Worm (Caenorhabditis elegans) whole organism, L1 larva: ENCODE measurements around the gene T27F7.12.

Source experiments
- C16A3.4 ChIP-seq: fragments of 150-350 bp; optimal IDR thresholded peaks from 2 replicates; lab custom pipeline; 2014; ENCODE audit warnings: missing biosample characterization, missing genetic modification characterization
- C34B4.2 ChIP-seq: sonication (generic microtip); optimal IDR thresholded peaks from 2 replicates; lab custom pipeline; 2017; ENCODE audit warnings: mild to moderate bottlenecking, missing genetic modification characterization, missing compliant biosample characterization
- alr-1 ChIP-seq: fragments of 200-800 bp; sonication (Bioruptor generic); optimal IDR thresholded peaks from 2 replicates; lab custom pipeline; 2018; ENCODE audit warnings: borderline replicate concordance, mild to moderate bottlenecking, missing genetic modification characterization, missing compliant biosample characterization
- aly-2 ChIP-seq: fragments of 150-350 bp; optimal IDR thresholded peaks from 2 replicates; lab custom pipeline; 2014; ENCODE audit warnings: missing biosample characterization, missing genetic modification characterization
- blmp-1 ChIP-seq: fragments of 150-350 bp; optimal IDR thresholded peaks from 2 replicates; lab custom pipeline; 2014; ENCODE audit warnings: missing biosample characterization, missing genetic modification characterization
- ceh-63 ChIP-seq: fragments of 200-800 bp; sonication (Bioruptor generic); optimal IDR thresholded peaks from 2 replicates; lab custom pipeline; 2018; ENCODE audit warnings: mild to moderate bottlenecking, missing genetic modification characterization, missing compliant biosample characterization
- ceh-8 ChIP-seq: fragments of 200-800 bp; sonication (Bioruptor generic); optimal IDR thresholded peaks from 2 replicates; lab custom pipeline; 2018; ENCODE audit warnings: mild to moderate bottlenecking, missing genetic modification characterization, moderate library complexity, missing compliant biosample characterization
- ceh-88 ChIP-seq: fragments of 200-800 bp; sonication (Bioruptor generic); IDR thresholded peaks from 2 replicates; pipeline ENCODE4 v1.3.6; 2022; ENCODE audit warnings: missing genetic modification characterization, missing compliant biosample characterization
- ceh-90 ChIP-seq: sonication (generic microtip); optimal IDR thresholded peaks from 2 replicates; lab custom pipeline; 2016; ENCODE audit warnings: missing genetic modification characterization, missing compliant biosample characterization
- efl-1 ChIP-seq, 4 experiments: fragments of 150-350 bp; optimal IDR thresholded peaks in 3 of 4; peaks in 1 of 4; 1 replicate in 1 of 4; 2 replicates in 3 of 4; lab custom pipeline; 2014; ENCODE audit warnings: missing biosample characterization in 2 of 4, missing genetic modification characterization in 2 of 4, missing genetic modification reagents in 2 of 4
- efl-3 ChIP-seq: fragments of 200-800 bp; sonication (Bioruptor generic); optimal IDR thresholded peaks from 2 replicates; lab custom pipeline; 2018; ENCODE audit warnings: mild to moderate bottlenecking, missing genetic modification characterization, missing compliant biosample characterization
- egl-13 ChIP-seq: sonication (generic microtip); optimal IDR thresholded peaks from 2 replicates; lab custom pipeline; 2016; ENCODE audit warnings: missing genotype, missing genetic modification reagents, missing genetic modification characterization, missing compliant biosample characterization
- egl-27 ChIP-seq, 2 experiments: fragments of 150-350 bp in 1 of 2; sonication (generic microtip); optimal IDR thresholded peaks; 3 replicates each; lab custom pipeline; 2017 to 2018; ENCODE audit warnings: missing biosample characterization in 2 of 2, missing genetic modification characterization in 2 of 2, missing genetic modification reagents in 2 of 2
- elt-2 ChIP-seq: sonication (generic microtip); optimal IDR thresholded peaks from 2 replicates; lab custom pipeline; 2016; ENCODE audit warnings: missing genetic modification characterization, mild to moderate bottlenecking, inconsistent platforms, missing compliant biosample characterization, missing genetic modification reagents
- elt-3 ChIP-seq, 6 experiments: fragments of 150-350 bp in 1 of 6; sonication (generic microtip); optimal IDR thresholded peaks; 2 replicates each; lab custom pipeline; 2017 to 2018; ENCODE audit warnings: missing biosample characterization in 6 of 6, missing genetic modification characterization in 6 of 6, inconsistent platforms in 1 of 6
- ets-5 ChIP-seq: fragments of 200-800 bp; sonication (Bioruptor generic); IDR thresholded peaks from 2 replicates; pipeline ENCODE4 v1.3.6; 2022; ENCODE audit warnings: missing genetic modification characterization, missing compliant biosample characterization
- fkh-8 ChIP-seq: sonication (generic microtip); optimal IDR thresholded peaks from 2 replicates; lab custom pipeline; 2016; ENCODE audit warnings: mild to moderate bottlenecking, missing genetic modification characterization, missing compliant biosample characterization
- grh-1 ChIP-seq: fragments of 200-800 bp; sonication (Bioruptor generic); IDR thresholded peaks from 2 replicates; pipeline ENCODE4 v1.3.6; 2022; ENCODE audit warnings: missing genetic modification reagents, missing genetic modification characterization, missing compliant biosample characterization
- hlh-17 ChIP-seq: fragments of 200-800 bp; sonication (Bioruptor generic); optimal IDR thresholded peaks from 2 replicates; lab custom pipeline; 2018; ENCODE audit warnings: missing genetic modification characterization, mild to moderate bottlenecking, missing compliant biosample characterization, moderate library complexity, borderline replicate concordance
- hpl-2 ChIP-seq: fragments of 150-350 bp; optimal IDR thresholded peaks from 2 replicates; lab custom pipeline; 2014; ENCODE audit warnings: missing biosample characterization, missing genetic modification reagents, missing genetic modification characterization
- irx-1 ChIP-seq: sonication (generic microtip); optimal IDR thresholded peaks from 2 replicates; lab custom pipeline; 2016; ENCODE audit warnings: missing genetic modification characterization, missing compliant biosample characterization
- isw-1 ChIP-seq: fragments of 200-800 bp; sonication (Bioruptor generic); IDR thresholded peaks from 2 replicates; pipeline ENCODE4 v1.3.6; 2022; ENCODE audit warnings: missing genetic modification characterization, missing compliant biosample characterization
- jun-1 ChIP-seq: fragments of 150-350 bp; optimal IDR thresholded peaks from 2 replicates; lab custom pipeline; 2014; ENCODE audit warnings: missing biosample characterization, missing genetic modification reagents, missing genetic modification characterization
- lin-13 ChIP-seq: fragments of 150-350 bp; optimal IDR thresholded peaks from 2 replicates; lab custom pipeline; 2014; ENCODE audit warnings: missing biosample characterization, missing genetic modification reagents, missing genetic modification characterization
- lir-3 ChIP-seq: sonication (generic microtip); optimal IDR thresholded peaks from 2 replicates; lab custom pipeline; 2016; ENCODE audit warnings: mild to moderate bottlenecking, missing genetic modification characterization, moderate library complexity, missing compliant biosample characterization; ENCODE audit not compliant: poor library complexity
- lsy-2 ChIP-seq, 2 experiments: fragments of 150-350 bp; optimal IDR thresholded peaks; 2 replicates each; lab custom pipeline; 2014; ENCODE audit warnings: missing biosample characterization in 2 of 2, missing genetic modification characterization in 2 of 2
- mab-9 ChIP-seq: fragments of 200-800 bp; sonication (Bioruptor generic); IDR thresholded peaks from 2 replicates; pipeline ENCODE4 v1.3.6; 2022; ENCODE audit warnings: missing genetic modification reagents, missing genetic modification characterization, missing compliant biosample characterization
- mdl-1 ChIP-seq, 2 experiments: fragments of 150-350 bp; optimal IDR thresholded peaks; 2 replicates each; lab custom pipeline; 2014 to 2017; ENCODE audit warnings: missing biosample characterization in 2 of 2, missing genetic modification characterization in 2 of 2, inconsistent platforms in 1 of 2
- mef-2 ChIP-seq: fragments of 150-350 bp; optimal IDR thresholded peaks from 2 replicates; lab custom pipeline; 2014; ENCODE audit warnings: missing biosample characterization, missing genetic modification characterization
- nhr-20 ChIP-seq: sonication (generic microtip); optimal IDR thresholded peaks from 2 replicates; lab custom pipeline; 2016; ENCODE audit warnings: mild to moderate bottlenecking, missing genetic modification characterization, missing compliant biosample characterization
- nhr-237 ChIP-seq: fragments of 150-350 bp; optimal IDR thresholded peaks from 2 replicates; lab custom pipeline; 2014; ENCODE audit warnings: missing biosample characterization, missing genetic modification characterization
- nhr-28 ChIP-seq: fragments of 150-350 bp; optimal IDR thresholded peaks from 2 replicates; lab custom pipeline; 2014; ENCODE audit warnings: missing biosample characterization, missing genetic modification characterization
- nhr-76 ChIP-seq: sonication (generic microtip); optimal IDR thresholded peaks from 2 replicates; lab custom pipeline; 2017; ENCODE audit warnings: missing biosample characterization, missing genetic modification characterization
- nhr-77 ChIP-seq: fragments of 150-350 bp; optimal IDR thresholded peaks from 2 replicates; lab custom pipeline; 2014; ENCODE audit warnings: missing biosample characterization, missing genetic modification characterization
- nhr-85 ChIP-seq: sonication (generic microtip); peaks from one replicate; lab custom pipeline; 2016; ENCODE audit warnings: missing genetic modification characterization, inconsistent platforms, missing compliant biosample characterization
- pax-3 ChIP-seq: fragments of 200-800 bp; sonication (Bioruptor generic); optimal IDR thresholded peaks from 2 replicates; lab custom pipeline; 2018; ENCODE audit warnings: mild to moderate bottlenecking, missing genetic modification characterization, moderate library complexity, missing compliant biosample characterization
- pqm-1 ChIP-seq: sonication (generic microtip); optimal IDR thresholded peaks from 3 replicates; lab custom pipeline; 2017; ENCODE audit warnings: missing biosample characterization, missing genetic modification characterization
- rnt-1 ChIP-seq: sonication (generic microtip); optimal IDR thresholded peaks from 2 replicates; lab custom pipeline; 2016; ENCODE audit warnings: mild to moderate bottlenecking, missing genetic modification characterization, moderate library complexity, missing compliant biosample characterization
- snu-23 ChIP-seq: sonication (generic microtip); optimal IDR thresholded peaks from 2 replicates; lab custom pipeline; 2016; ENCODE audit warnings: missing genetic modification characterization, missing compliant biosample characterization
- sptf-1 ChIP-seq: fragments of 150-350 bp; optimal IDR thresholded peaks from 2 replicates; lab custom pipeline; 2014; ENCODE audit warnings: missing biosample characterization, missing genetic modification characterization
- sup-37 ChIP-seq: fragments of 200-800 bp; sonication (Bioruptor generic); optimal IDR thresholded peaks from 2 replicates; lab custom pipeline; 2018; ENCODE audit warnings: mild to moderate bottlenecking, missing genetic modification characterization, missing compliant biosample characterization
- swsn-7 ChIP-seq: sonication (generic microtip); optimal IDR thresholded peaks from 2 replicates; lab custom pipeline; 2016; ENCODE audit warnings: missing genetic modification characterization, missing compliant biosample characterization
- tbx-2 ChIP-seq: sonication (generic microtip); optimal IDR thresholded peaks from 2 replicates; lab custom pipeline; 2016; ENCODE audit warnings: missing genetic modification characterization, missing compliant biosample characterization
- tlp-1 ChIP-seq: fragments of 150-350 bp; optimal IDR thresholded peaks from 2 replicates; lab custom pipeline; 2014; ENCODE audit warnings: missing biosample characterization, missing genetic modification characterization
- unc-130 ChIP-seq: fragments of 150-350 bp; optimal IDR thresholded peaks from 2 replicates; lab custom pipeline; 2017; ENCODE audit warnings: missing biosample characterization, missing genetic modification characterization, inconsistent platforms
- unc-62 ChIP-seq: fragments of 150-350 bp; optimal IDR thresholded peaks from 2 replicates; lab custom pipeline; 2014; ENCODE audit warnings: missing biosample characterization, missing genetic modification reagents, missing genetic modification characterization
- unc-86 ChIP-seq: sonication (generic microtip); optimal IDR thresholded peaks from 2 replicates; lab custom pipeline; 2016; ENCODE audit warnings: missing genetic modification characterization, missing compliant biosample characterization
- unc-98 ChIP-seq: fragments of 200-800 bp; sonication (Bioruptor generic); IDR thresholded peaks from 2 replicates; pipeline ENCODE4 v1.3.6; 2022; ENCODE audit warnings: missing genetic modification characterization, missing compliant biosample characterization
- xbp-1 ChIP-seq: sonication (generic microtip); optimal IDR thresholded peaks from 2 replicates; lab custom pipeline; 2016; ENCODE audit warnings: missing genetic modification characterization, missing compliant biosample characterization
- ztf-4 ChIP-seq: fragments of 150-350 bp; optimal IDR thresholded peaks from 2 replicates; lab custom pipeline; 2014; ENCODE audit warnings: missing biosample characterization, missing genetic modification characterization

The T27F7.12 gene

ce11 chrII:4998657-4999056 is 8.8 kb downstream of the T27F7.12 start, which contains the start of gene F59A6.11:
Gene F59A6.11 (minus strand): TSS chrII:4998757.
- no peak for TF ChIP-seq efl-1 (optimal IDR thresholded peaks at IDR 0.05; lab: Kevin White, UChicago)
- TF ChIP-seq efl-1 (GFP tag; optimal IDR thresholded peaks at IDR 0.05 in 1 of 2; lab: Kevin White, UChicago) = peak in 1 of 2 experiments; percentile 72
- no peak for TF ChIP-seq C34B4.2 (tag; lab: Kevin White, UChicago)
- no peak for TF ChIP-seq ceh-63 (GFP tag; lab: Kevin White, UChicago)
- no peak for TF ChIP-seq ceh-88 (GFP tag; lab: Robert Waterston, UW)
- TF ChIP-seq hpl-2 (GFP tag; lab: Kevin White, UChicago) = no peak

- TF ChIP-seq grh-1 (peak; percentile 95), egl-27 (tag; optimal IDR thresholded peaks at IDR 0.05; lab: Kevin White, UChicago) (peak in 1 of 2 experiments; percentile 1), C16A3.4 (tag; lab: Kevin White, UChicago) (peak; percentile 92), isw-1 (GFP tag; lab: Robert Waterston, UW) (peak; percentile 90), fkh-8 (tag; lab: Kevin White, UChicago) (peak; percentile 66), ztf-4 (tag; lab: Kevin White, UChicago) (peak; percentile 90), irx-1 (tag; lab: Kevin White, UChicago) (peak; percentile 84), lin-13 (peak; percentile 79), elt-2 (tag; lab: Kevin White, UChicago) (peak; percentile 99), blmp-1 (tag; lab: Kevin White, UChicago) (no peak), unc-86 (tag; lab: Kevin White, UChicago) (peak; percentile 92), mab-9 (GFP tag; lab: Robert Waterston, UW) (peak; percentile 80), unc-130 (tag; lab: Kevin White, UChicago) (peak; percentile 59), nhr-76 (tag; lab: Kevin White, UChicago) (no peak), egl-13 (tag; lab: Kevin White, UChicago) (peak; percentile 85), pax-3 (tag; lab: Kevin White, UChicago) (peak; percentile 79), snu-23 (GFP tag; lab: Kevin White, UChicago) (peak; percentile 96), pqm-1 (no peak), nhr-237 (peak; percentile 50), rnt-1 (peak; percentile 97), sptf-1 (tag; lab: Kevin White, UChicago) (no peak), nhr-85 (peak; percentile 95), tbx-2 (tag; lab: Kevin White, UChicago) (peak; percentile 94), ceh-8 (GFP tag; lab: Kevin White, UChicago) (peak; percentile 88), efl-3 (GFP tag; lab: Kevin White, UChicago) (peak; percentile 38), xbp-1 (tag; lab: Kevin White, UChicago) (peak; percentile 94), hlh-17 (GFP tag; lab: Kevin White, UChicago) (no peak), nhr-28 (tag; lab: Kevin White, UChicago) (no peak), mef-2 (tag; lab: Kevin White, UChicago) (no peak), hpl-2 (GFP tag; lab: Kevin White, UChicago) (no peak), tlp-1 (tag; lab: Kevin White, UChicago) (no peak), nhr-77 (tag; lab: Kevin White, UChicago) (peak; percentile 61), elt-3 (tag; optimal IDR thresholded peaks at IDR 0.05; lab: Kevin White, UChicago) (peak in 2 of 6 experiments; percentile 76 to 91), ets-5 (GFP tag; lab: Robert Waterston, UW) (no peak), aly-2 (peak; percentile 92), ceh-88 (GFP tag; lab: Robert Waterston, UW) (peak; percentile 63), jun-1 (tag; lab: Kevin White, UChicago) (peak; percentile 89), mdl-1 (tag; optimal IDR thresholded peaks at IDR 0.05; lab: Kevin White, UChicago) (peak in 1 of 2 experiments; percentile 67), lir-3 (tag; lab: Kevin White, UChicago) (peak; percentile 85), unc-62 (GFP tag; lab: Kevin White, UChicago) (no peak), swsn-7 (tag; lab: Kevin White, UChicago) (peak; percentile 95), nhr-20 (peak; percentile 95), ceh-90 (tag; lab: Kevin White, UChicago) (peak; percentile 60), unc-98 (GFP tag; lab: Robert Waterston, UW) (peak; percentile 41; the same call in 1 of the 2 replicates), alr-1 (no peak), lsy-2 (tag; optimal IDR thresholded peaks at IDR 0.05; lab: Kevin White, UChicago) (peak; percentile 95), sup-37 (peak; percentile 52)
These were observed 9.2 kb downstream of the T27F7.12 start, which contains the start of gene citk-2 for ce11 chrII:4999122-4999521. Gene citk-2 (plus strand): TSS chrII:4999520.
